Fruit fly (Drosophila melanogaster): ENCODE measurements around the gene Zip71B.

The Zip71B gene

dm6 chr3L:14966199-14966858, 25.8 kb upstream of the Zip71B start:
- TF ChIP-seq svp (GFP tag) (peak; percentile 1), CG3919 (GFP tag; optimal IDR thresholded peaks at IDR 0.05) (no peak)

- no peak for TF ChIP-seq Eip78C (GFP tag)
- no peak for TF ChIP-seq dsx (GFP tag; optimal IDR thresholded peaks at IDR 0.05; ENCODE audit: poor library complexity, severe bottlenecking)
Observed at dm6 chr3L:14967691-14968538, 24.2 kb upstream of the Zip71B start.

dm6 chr3L:14968553-14968952, 23.5 kb upstream of the Zip71B start:
- TF ChIP-seq svp (GFP tag) = peak; percentile 28
- TF ChIP-seq CG6276 (GFP tag; optimal IDR thresholded peaks at IDR 0.05) = no peak

DNA sequence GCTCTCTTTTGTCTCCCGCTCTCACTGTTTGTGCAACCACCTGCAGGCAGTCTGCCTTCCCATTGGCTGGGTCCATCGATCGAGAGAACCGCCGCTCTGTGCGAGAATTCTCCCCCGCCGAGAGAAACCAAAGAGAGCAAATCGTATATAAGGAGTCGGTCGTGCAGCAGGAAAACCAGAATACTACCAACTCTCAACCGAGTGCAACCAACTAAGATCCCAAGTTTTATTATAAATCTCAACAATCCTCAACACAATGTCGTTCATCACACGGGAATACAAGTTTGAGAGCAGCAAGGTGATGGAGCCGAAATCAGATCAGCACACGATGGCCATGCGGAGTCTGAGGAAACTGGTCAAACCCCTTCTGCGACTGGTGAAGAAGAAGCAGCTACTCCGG, 22.9 kb upstream of the Zip71B start, which contains the start of gene Tom:
Gene Tom, plus strand, starts transcription at position 174 of the 400 bp plus-strand sequence.
- TF ChIP-seq CG8119 (GFP tag; IDR thresholded peaks at IDR 0.05) (no peak), cyc (GFP tag; optimal IDR thresholded peaks at IDR 0.05) (no peak), dsx (GFP tag; optimal IDR thresholded peaks at IDR 0.05; ENCODE audit: poor library complexity, severe bottlenecking) (peak; percentile 80), CG8632 (GFP tag; optimal IDR thresholded peaks at IDR 0.05) (no peak), Hr4 (GFP tag; optimal IDR thresholded peaks at IDR 0.05) (no peak), CG11762 (GFP tag; optimal IDR thresholded peaks at IDR 0.05; ENCODE audit: insufficient read depth) (no peak), Sox102F (GFP tag; optimal IDR thresholded peaks at IDR 0.05) (peak; percentile 38), ss (GFP tag; optimal IDR thresholded peaks at IDR 0.05) (peak in 1 of 2 experiments; percentile 37)

dm6 chr3L:14970213-14970612, 21.9 kb upstream of the Zip71B start:
- TF ChIP-seq CG16779 (tag; optimal IDR thresholded peaks at IDR 0.05) (no peak), vri (GFP tag; optimal IDR thresholded peaks at IDR 0.05) (no peak), cyc (GFP tag; optimal IDR thresholded peaks at IDR 0.05) (no peak), CG34406 (GFP tag; optimal IDR thresholded peaks at IDR 0.05) (no peak), CG11762 (GFP tag; optimal IDR thresholded peaks at IDR 0.05; ENCODE audit: insufficient read depth) (no peak), Met (GFP tag; optimal IDR thresholded peaks at IDR 0.05) (no peak), CG6163 (GFP tag; IDR thresholded peaks at IDR 0.05) (no peak), CG11902 (GFP tag; optimal IDR thresholded peaks at IDR 0.05) (no peak), CG9139 (GFP tag; optimal IDR thresholded peaks at IDR 0.05) (no peak), CG31627 (GFP tag; optimal IDR thresholded peaks at IDR 0.05) (no peak), dac (GFP tag; optimal IDR thresholded peaks at IDR 0.05) (no peak), acj6 (GFP tag; optimal IDR thresholded peaks at IDR 0.05) (no peak), pdm3 (GFP tag; optimal IDR thresholded peaks at IDR 0.05) (no peak), CG6854 (GFP tag; optimal IDR thresholded peaks at IDR 0.05) (no peak), Hr39 (GFP tag; optimal IDR thresholded peaks at IDR 0.05) (no peak), CG1621 (tag; optimal IDR thresholded peaks at IDR 0.05) (no peak), CG7368 (GFP tag; optimal IDR thresholded peaks at IDR 0.05) (no peak)

dm6 chr3L:14971893-14972624, 20.0 kb upstream of the Zip71B start:
- no peak for TF ChIP-seq CG34406 (GFP tag; optimal IDR thresholded peaks at IDR 0.05)
- no peak for TF ChIP-seq Sox15 (GFP tag; optimal IDR thresholded peaks at IDR 0.05)
- TF ChIP-seq CG10631 (GFP tag; optimal IDR thresholded peaks at IDR 0.05) = no peak
- TF ChIP-seq CG9139 (GFP tag; optimal IDR thresholded peaks at IDR 0.05) = no peak
- no peak for TF ChIP-seq salr (GFP tag; optimal IDR thresholded peaks at IDR 0.05)
- no peak for TF ChIP-seq Hr38 (GFP tag; optimal IDR thresholded peaks at IDR 0.05)
- TF ChIP-seq Smox (GFP tag; optimal IDR thresholded peaks at IDR 0.05) = peak; percentile 11
- no peak for TF ChIP-seq Lpt (GFP tag; optimal IDR thresholded peaks at IDR 0.05)
- peak; percentile 11 for TF ChIP-seq topi (GFP tag; optimal IDR thresholded peaks at IDR 0.05)
- no peak for TF ChIP-seq ss (GFP tag; optimal IDR thresholded peaks at IDR 0.05)
- no peak for TF ChIP-seq Gug (GFP tag; IDR thresholded peaks at IDR 0.05)
- no peak for TF ChIP-seq CG6792 (GFP tag; optimal IDR thresholded peaks at IDR 0.05)
- no peak for TF ChIP-seq eg (GFP tag; IDR thresholded peaks at IDR 0.05)
- TF ChIP-seq achi (GFP tag; optimal IDR thresholded peaks at IDR 0.05) = no peak
- TF ChIP-seq dac (GFP tag; optimal IDR thresholded peaks at IDR 0.05) = no peak
- peak; percentile 51 for TF ChIP-seq CG31627 (GFP tag; optimal IDR thresholded peaks at IDR 0.05)
- no peak for TF ChIP-seq CG11294 (GFP tag; IDR thresholded peaks at IDR 0.05)
- TF ChIP-seq Hr4 (GFP tag; optimal IDR thresholded peaks at IDR 0.05) = no peak
- TF ChIP-seq CG11902 (GFP tag; optimal IDR thresholded peaks at IDR 0.05) = no peak

Data from whole organism, prepupa.